Worm (Caenorhabditis elegans) whole organism, L4/young adult: ENCODE results near the gene F07G11.2.
"Not testable (repeated sequence)": the region's sequence is repeated elsewhere in the genome, so short reads cannot be mapped to it uniquely, and the experiment has no call there.

Experiments
- W03F9.2 ChIP-seq: fragments of 150-350 bp; optimal IDR thresholded peaks from 2 replicates; lab custom pipeline; 2014; ENCODE audit warnings: missing biosample characterization, missing genetic modification characterization
- dao-5 ChIP-seq: sonication (generic microtip); optimal IDR thresholded peaks from 2 replicates; lab custom pipeline; 2016; ENCODE audit warnings: missing genotype, missing genetic modification characterization, moderate library complexity, missing compliant biosample characterization
- him-1 ChIP-seq: sonication (generic microtip); optimal IDR thresholded peaks from 2 replicates; lab custom pipeline; 2016; ENCODE audit warnings: missing genotype, missing genetic modification reagents, missing genetic modification characterization, missing compliant biosample characterization

Gene F07G11.2

DNA sequence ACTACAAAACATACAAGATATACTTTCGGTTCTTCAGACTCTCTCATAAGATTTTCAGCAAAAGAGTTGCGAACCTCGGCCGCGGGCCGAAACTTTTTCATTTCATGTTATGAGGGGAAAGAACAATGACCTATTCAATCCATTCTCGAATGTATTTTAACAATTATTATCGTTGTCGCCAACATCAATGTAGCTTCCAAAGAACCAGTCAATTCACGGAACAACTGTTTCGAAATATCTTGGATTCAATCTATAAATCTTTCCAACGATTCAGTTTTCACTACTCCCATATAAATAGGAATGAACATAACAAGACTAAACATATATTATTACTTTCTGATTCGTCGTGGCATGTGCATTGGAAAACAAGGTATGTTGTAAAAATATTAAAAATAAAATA, 2.5 kb downstream of the F07G11.2 start, which contains the start of gene F07G11.1:
Gene F07G11.1, plus strand, starts transcription at position 301 of the 400 bp plus-strand sequence.
- TF ChIP-seq dao-5 (no peak), him-1 (tag; lab: Kevin White, UChicago) (no peak), W03F9.2 (tag; lab: Kevin White, UChicago) (no peak)

DNA sequence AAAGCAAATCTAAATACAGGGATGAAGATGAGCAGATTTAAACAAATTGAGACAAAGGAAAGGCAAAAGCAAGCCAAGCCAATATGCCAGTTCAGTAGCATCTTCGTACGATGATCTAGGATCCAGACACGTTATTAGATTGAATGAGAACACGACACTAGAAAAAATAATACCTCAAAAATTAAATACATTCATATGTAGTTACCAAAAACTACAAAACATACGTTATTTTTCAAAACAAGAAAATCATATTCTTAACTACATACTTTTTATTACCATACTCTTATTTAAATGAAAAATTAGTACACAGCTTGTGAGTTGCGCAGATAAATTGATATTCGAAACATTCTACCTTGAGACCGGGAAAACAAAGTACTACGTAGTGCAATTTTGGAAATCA, 8.6 kb downstream of the F07G11.2 start, which contains the start of gene srx-6:
Gene srx-6, minus strand, starts transcription at position 101 of the 400 bp plus-strand sequence.
- no peak for TF ChIP-seq W03F9.2 (tag; lab: Kevin White, UChicago)
- no peak for TF ChIP-seq dao-5
- no peak for TF ChIP-seq him-1 (tag; lab: Kevin White, UChicago)

DNA sequence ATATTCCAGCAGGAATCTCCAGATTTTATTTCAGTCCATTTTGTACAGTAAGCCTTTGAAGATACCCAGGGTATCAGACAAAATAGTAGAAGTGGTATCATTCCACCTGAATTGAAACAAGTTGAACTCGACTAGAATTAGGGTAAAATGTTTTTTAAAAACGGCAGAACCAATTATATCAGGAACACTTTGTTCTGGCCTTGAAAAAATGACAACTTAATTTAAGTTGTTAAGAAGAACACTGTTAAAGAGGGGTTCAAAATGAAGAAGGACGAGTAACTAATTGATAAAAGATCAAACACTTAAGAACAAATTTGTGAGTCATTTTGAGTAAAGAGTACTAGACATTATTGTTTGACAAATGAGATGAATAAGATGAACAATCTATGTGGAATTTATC, 16.3 kb downstream of the F07G11.2 start, which contains the start of gene lmd-4:
Gene lmd-4, minus strand, starts transcription at position 101 of the 400 bp plus-strand sequence.
- TF ChIP-seq dao-5 (no peak), W03F9.2 (tag; lab: Kevin White, UChicago) (no peak), him-1 (tag; lab: Kevin White, UChicago) (no peak)

DNA sequence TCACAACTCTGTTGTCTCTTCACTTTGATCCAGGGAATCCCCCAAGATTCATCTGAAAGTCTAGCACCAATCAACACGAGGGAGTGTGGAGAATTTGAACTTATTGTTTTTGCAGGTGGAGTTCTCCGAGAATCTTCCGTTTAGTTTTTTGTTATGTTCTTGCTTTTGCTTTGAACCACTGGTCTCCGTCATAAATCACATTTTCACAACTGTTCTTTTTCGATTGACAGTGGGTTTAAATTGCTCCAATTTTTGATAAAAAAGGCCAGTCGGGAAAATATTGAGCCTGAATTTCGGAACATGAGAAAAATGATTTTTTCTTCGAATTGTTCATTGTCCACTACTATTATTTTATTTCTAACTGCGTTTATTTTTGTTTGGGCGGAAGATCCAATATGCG, 17.3 kb downstream of the F07G11.2 start, which contains the start of gene F10G2.10:
Gene F10G2.10, plus strand, starts transcription at position 301 of the 400 bp plus-strand sequence.
- TF ChIP-seq W03F9.2 (tag; lab: Kevin White, UChicago), result no peak
- no peak for TF ChIP-seq dao-5
- no peak for TF ChIP-seq him-1 (tag; lab: Kevin White, UChicago)

DNA sequence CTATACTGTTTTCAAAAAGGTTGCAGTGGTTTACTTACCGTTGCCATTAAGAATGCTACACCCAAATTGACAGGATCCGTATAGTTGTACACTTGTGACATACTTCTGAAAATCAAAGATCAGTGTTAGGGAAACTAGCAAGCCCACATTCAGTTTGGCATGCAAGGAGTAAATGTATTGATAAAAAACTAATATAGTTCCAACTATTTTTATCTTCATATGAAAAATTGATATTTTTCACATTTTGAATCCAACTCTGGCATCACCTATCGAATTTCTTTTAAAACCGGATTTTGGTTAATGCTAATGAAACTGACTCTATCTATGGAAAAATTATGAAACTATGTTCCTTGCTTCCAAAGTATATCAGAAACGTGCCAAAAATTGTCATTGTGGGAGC, 20.7 kb downstream of the F07G11.2 start, which contains the start of gene srx-92:
Gene srx-92, minus strand, starts transcription at position 101 of the 400 bp plus-strand sequence.
- TF ChIP-seq him-1 (tag; lab: Kevin White, UChicago) (no peak), dao-5 (no peak), W03F9.2 (tag; lab: Kevin White, UChicago) (no peak)

DNA sequence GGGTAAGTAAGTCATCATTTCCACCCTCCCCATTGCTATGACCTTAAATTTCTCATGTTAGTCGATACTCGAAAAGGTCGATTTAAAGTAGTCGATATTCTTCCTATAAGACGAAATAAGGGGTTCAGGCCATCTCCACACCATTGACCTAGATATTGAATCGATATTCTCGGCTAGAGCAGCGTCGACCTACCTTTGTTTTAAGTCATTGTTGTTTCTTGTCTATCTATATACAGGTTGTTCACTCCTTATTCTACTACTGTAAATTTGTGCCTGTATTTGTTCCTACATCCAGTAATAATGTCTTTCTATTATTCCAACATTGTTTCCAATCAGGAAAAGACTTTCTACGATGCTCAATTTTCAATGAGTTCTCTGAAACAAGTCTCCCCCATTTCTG, 22.3 kb downstream of the F07G11.2 start, which contains the start of gene F10G2.4:
Gene F10G2.4, plus strand, starts transcription at position 301 of the 400 bp plus-strand sequence.
- TF ChIP-seq dao-5 (no peak), him-1 (tag; lab: Kevin White, UChicago) (no peak), W03F9.2 (tag; lab: Kevin White, UChicago) (no peak)

DNA sequence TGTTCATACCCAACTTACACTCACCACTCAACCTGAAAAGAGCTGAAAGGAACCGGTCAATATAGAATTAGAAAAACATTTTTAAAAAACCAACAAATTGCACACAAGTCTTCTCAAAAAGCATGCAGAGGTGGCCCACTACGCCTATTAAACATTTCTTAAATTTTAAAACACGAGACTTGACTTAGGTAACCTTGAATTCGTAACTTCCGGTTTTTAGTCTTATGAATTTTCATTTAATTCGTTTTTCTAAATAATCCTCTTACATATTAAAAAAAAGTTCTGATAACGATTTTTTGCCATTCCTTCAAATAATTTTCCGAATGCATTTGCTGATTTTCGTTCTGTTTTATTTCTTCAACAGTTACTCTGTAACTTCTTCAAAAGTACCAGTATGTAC, 23.5 kb downstream of the F07G11.2 start, which contains the start of gene clec-7:
Gene clec-7, plus strand, starts transcription at position 301 of the 400 bp plus-strand sequence.
- TF ChIP-seq W03F9.2 (tag; lab: Kevin White, UChicago) (no peak), him-1 (tag; lab: Kevin White, UChicago) (no peak), dao-5 (no peak)

DNA sequence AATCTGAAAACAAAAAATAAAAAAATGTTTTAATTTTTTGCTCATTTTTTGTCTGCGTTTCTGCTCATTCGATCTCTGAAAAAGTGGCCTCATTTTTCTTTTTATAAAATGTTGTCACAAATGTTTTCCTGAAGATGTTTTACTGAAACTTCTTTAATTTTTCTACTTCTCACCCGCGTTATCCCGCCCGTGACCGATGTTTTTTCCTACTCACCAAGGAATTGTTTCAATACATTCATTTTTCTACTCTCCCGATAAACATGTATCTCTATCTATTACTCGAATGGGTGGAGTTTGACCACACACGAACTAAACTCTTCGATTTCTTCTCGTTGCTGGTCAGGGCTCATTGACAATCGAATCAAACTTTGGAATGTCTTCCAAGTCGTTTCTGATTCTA, 26.3 kb downstream of the F07G11.2 start, which contains the start of gene F10G2.2:
Gene F10G2.2, plus strand, starts transcription at position 301 of the 400 bp plus-strand sequence.
- no peak for TF ChIP-seq W03F9.2 (tag; lab: Kevin White, UChicago)
- no peak for TF ChIP-seq him-1 (tag; lab: Kevin White, UChicago)
- TF ChIP-seq dao-5, result no peak

DNA sequence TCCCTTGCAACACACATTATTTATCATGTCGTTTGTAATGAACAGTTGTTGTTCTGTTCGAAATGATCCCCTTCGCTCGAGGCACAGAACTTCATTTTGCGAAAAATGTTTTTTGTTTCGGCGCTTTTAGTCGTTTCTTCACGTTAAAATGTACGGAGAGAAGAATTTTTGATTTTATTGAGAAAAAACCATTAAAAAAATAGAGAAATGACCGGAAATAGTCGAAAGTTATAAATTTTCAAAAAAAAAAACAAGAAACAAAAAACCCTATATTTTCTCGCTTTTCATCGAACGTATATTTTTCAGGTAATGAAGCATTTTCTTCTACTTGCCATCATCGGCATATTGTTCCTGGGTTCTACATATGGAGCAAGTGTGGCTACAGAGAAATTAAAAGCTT, 27.6 kb downstream of the F07G11.2 start, which contains the start of gene F10G2.1:
Gene F10G2.1, plus strand, starts transcription at position 301 of the 400 bp plus-strand sequence.
- TF ChIP-seq him-1 (tag; lab: Kevin White, UChicago) (no peak), dao-5 (no peak), W03F9.2 (tag; lab: Kevin White, UChicago) (no peak)

DNA sequence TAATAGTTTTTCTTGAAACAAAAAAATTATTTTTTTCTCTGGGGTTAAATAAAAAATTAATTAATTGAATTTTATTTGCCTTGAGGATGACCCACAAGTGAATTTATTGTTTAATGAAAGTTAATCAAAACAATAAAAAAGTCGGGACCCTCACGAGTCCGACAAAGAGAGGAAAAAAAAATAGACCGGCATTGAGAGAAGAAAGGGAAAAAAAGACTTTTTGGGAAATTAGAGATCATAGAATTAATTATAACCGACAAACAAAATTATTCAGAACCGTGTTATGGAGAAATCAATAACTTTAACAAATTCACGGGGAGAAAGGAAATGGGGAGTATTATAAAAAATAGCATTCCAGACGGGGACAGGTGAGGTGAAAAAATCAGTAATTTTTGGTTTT, 32.6 kb downstream of the F07G11.2 start, which contains the start of gene F10G2.7:
Gene F10G2.7, minus strand, starts transcription at position 101 of the 400 bp plus-strand sequence.
- not testable (repeated sequence) for TF ChIP-seq W03F9.2 (tag; lab: Kevin White, UChicago); dao-5; him-1 (tag; lab: Kevin White, UChicago)

DNA sequence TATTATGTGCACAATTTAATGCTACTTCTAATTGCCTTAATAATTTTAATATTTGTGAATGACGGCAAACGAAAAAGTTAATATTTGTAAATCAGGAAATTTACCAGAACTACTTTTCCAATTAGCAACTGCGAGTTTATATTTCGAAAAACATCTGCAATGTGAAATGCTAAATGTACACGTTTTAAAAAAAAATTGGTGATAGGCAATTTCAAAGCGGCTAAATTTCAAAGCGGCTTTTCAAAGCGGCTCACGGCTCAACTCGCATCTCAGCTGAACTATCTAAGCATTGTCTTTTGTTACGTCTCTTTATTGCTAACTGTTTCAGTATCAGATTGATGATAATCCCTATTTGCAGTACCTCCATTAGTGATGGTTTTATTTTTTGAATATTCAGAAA, 35.2 kb downstream of the F07G11.2 start, which contains the start of gene srh-187:
Gene srh-187, minus strand, starts transcription at position 101 of the 400 bp plus-strand sequence.
- TF ChIP-seq dao-5, result no peak
- TF ChIP-seq W03F9.2 (tag; lab: Kevin White, UChicago), result no peak
- no peak for TF ChIP-seq him-1 (tag; lab: Kevin White, UChicago)

DNA sequence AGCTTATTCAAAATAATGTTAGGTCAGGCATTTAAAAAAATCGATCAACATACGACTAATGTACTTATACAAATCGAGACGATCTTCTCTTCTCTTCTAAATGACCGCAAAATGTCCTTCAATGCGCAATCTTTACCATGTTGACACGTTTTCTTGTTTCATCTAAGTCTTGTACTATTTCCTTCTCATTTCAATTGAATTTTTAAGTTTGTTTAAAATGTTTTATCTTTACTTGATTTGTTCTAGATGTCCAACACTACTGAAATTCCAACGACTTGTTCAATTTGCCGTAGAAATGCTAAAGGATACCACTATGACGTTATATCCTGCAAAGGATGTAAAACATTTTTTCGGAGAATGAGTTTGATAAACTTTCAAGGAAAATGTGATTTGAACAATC, 37.3 kb downstream of the F07G11.2 start, which contains the start of the genes nhr-263 and nhr-148:
Gene nhr-263, minus strand, starts transcription at position 101 of the 400 bp plus-strand sequence.
Gene nhr-148, plus strand, starts transcription at position 215 of the 400 bp plus-strand sequence.
- no peak for TF ChIP-seq dao-5
- no peak for TF ChIP-seq W03F9.2 (tag; lab: Kevin White, UChicago)
- TF ChIP-seq him-1 (tag; lab: Kevin White, UChicago), result no peak

DNA sequence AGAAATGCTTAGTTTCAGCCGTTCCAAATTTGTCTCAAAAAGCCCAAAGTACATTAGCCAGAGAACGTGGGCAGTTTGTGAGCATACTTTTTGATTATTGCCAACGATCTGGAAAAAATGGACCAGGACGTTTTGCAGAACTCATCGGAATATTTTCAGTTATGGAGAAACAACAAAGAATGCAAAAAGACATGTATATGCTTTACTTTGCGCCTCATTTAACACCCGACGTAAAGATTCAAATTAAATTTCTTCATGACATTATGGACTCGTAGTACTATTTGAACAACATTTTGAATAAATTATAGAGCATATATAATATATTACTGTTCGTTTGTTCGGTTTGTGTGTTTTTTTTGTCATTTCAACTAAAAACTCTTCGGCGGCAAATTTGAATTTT, 38.9 kb downstream of the F07G11.2 start, which contains the start of gene srh-244:
Gene srh-244, plus strand, starts transcription at position 301 of the 400 bp plus-strand sequence.
- TF ChIP-seq W03F9.2 (tag; lab: Kevin White, UChicago), result no peak
- no peak for TF ChIP-seq him-1 (tag; lab: Kevin White, UChicago)
- no peak for TF ChIP-seq dao-5

DNA sequence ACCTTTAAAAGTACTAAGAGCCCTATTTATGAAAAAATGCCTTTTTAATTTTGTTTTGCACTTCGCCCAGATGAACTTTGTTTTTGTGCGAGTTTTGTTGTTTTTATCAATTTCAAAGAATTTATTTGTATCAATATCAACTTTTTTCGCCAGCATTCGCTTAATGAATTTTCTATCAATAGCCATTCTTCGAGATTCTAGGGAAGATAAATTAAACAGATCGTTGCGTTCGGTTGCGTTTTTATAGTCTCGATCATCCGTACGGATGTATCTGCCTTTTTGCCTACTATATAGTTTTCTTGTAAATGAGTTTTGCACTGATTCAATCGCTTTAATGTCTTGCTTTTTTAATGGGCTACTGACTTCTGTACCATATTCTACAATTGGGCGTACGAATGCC, 40.9 kb downstream of the F07G11.2 start, which contains the start of gene nhr-147:
Gene nhr-147, plus strand, starts transcription at position 301 of the 400 bp plus-strand sequence.
- TF ChIP-seq him-1 (tag; lab: Kevin White, UChicago); dao-5; W03F9.2 (tag; lab: Kevin White, UChicago): not testable (repeated sequence)
